Fruit fly (Drosophila melanogaster): Measurements from ENCODE around the gene B52.

Gene B52

dm6 chr3R:13683624-13684568, 22.8 kb downstream of the B52 start, which contains the start of gene flfl (continued):
- TF ChIP-seq CG6791 (GFP tag; IDR thresholded peaks at IDR 0.05; ENCODE audit: partially characterized antibody) (no peak), trem (tag; optimal IDR thresholded peaks at IDR 0.05) (peak; percentile 54), MTF-1 (GFP tag; optimal IDR thresholded peaks at IDR 0.05; ENCODE audit: borderline replicate concordance) (peak; percentile 0), CG11504 (tag; optimal IDR thresholded peaks at IDR 0.05) (peak; percentile 26), hb (GFP tag; IDR thresholded peaks at IDR 0.05; ENCODE audit: partially characterized antibody) (no peak), CG16863 (GFP tag; optimal IDR thresholded peaks at IDR 0.05) (peak; percentile 22), pho (GFP tag; optimal IDR thresholded peaks at IDR 0.05) (no peak), stc (GFP tag; IDR thresholded peaks at IDR 0.05) (no peak), gcm (GFP tag; optimal IDR thresholded peaks at IDR 0.05) (peak; percentile 15), Fer3 (tag; optimal IDR thresholded peaks at IDR 0.05) (no peak), p53 (GFP tag; optimal IDR thresholded peaks at IDR 0.05) (no peak), kah (GFP tag; optimal IDR thresholded peaks at IDR 0.05) (peak; percentile 12), sug (tag; optimal IDR thresholded peaks at IDR 0.05) (peak; percentile 61), Nf-YB (GFP tag; optimal IDR thresholded peaks at IDR 0.05) (no peak), Opbp (GFP tag; IDR thresholded peaks at IDR 0.05; ENCODE audit: partially characterized antibody) (no peak), Jarid2 (GFP tag; optimal IDR thresholded peaks at IDR 0.05) (peak; percentile 31), cg (GFP tag; optimal IDR thresholded peaks at IDR 0.05) (peak; percentile 99), CG10654 (GFP tag; optimal IDR thresholded peaks at IDR 0.05) (no peak), Doc2 (GFP tag; IDR thresholded peaks at IDR 0.05) (no peak), nerfin-2 (GFP tag; IDR thresholded peaks at IDR 0.05; ENCODE audit: partially characterized antibody) (no peak), sc (optimal IDR thresholded peaks at IDR 0.05) (no peak), sc (GFP tag; optimal IDR thresholded peaks at IDR 0.05) (no peak), zfh2 (GFP tag; optimal IDR thresholded peaks at IDR 0.05) (peak; percentile 2), sd (tag; optimal IDR thresholded peaks at IDR 0.05) (peak; percentile 33), esg (GFP tag; conservative IDR thresholded peaks at IDR 0.05) (no peak), CG12659 (GFP tag; optimal IDR thresholded peaks at IDR 0.05) (peak; percentile 83), CG3726 (GFP tag; IDR thresholded peaks at IDR 0.05) (no peak), CG8944 (GFP tag; optimal IDR thresholded peaks at IDR 0.05) (no peak), CG5180 (GFP tag; optimal IDR thresholded peaks at IDR 0.05) (peak; percentile 0), lilli (GFP tag; optimal IDR thresholded peaks at IDR 0.05) (no peak), jing (GFP tag; optimal IDR thresholded peaks at IDR 0.05) (no peak), Meics (GFP tag; optimal IDR thresholded peaks at IDR 0.05) (no peak), slp2 (GFP tag; optimal IDR thresholded peaks at IDR 0.05) (peak; percentile 18), yki (optimal IDR thresholded peaks at IDR 0.05) (peak; percentile 97), HLHmδ (GFP tag; optimal IDR thresholded peaks at IDR 0.05) (no peak), ewg (GFP tag; optimal IDR thresholded peaks at IDR 0.05) (peak; percentile 26), peb (GFP tag; IDR thresholded peaks at IDR 0.05) (no peak), tll (GFP tag; optimal IDR thresholded peaks at IDR 0.05) (peak in 1 of 2 experiments; percentile 26), CG12155 (GFP tag; optimal IDR thresholded peaks at IDR 0.05) (peak; percentile 18), CG7963 (GFP tag; IDR thresholded peaks at IDR 0.05; ENCODE audit: partially characterized antibody) (no peak), CG6654 (GFP tag; optimal IDR thresholded peaks at IDR 0.05) (no peak), CG33213 (GFP tag; optimal IDR thresholded peaks at IDR 0.05) (peak; percentile 18), Side (GFP tag; optimal IDR thresholded peaks at IDR 0.05) (peak; percentile 4), Trl (optimal IDR thresholded peaks at IDR 0.05) (peak; percentile 100), Trl (GFP tag; optimal IDR thresholded peaks at IDR 0.05) (peak; percentile 61), CG7786 (GFP tag; optimal IDR thresholded peaks at IDR 0.05) (peak; percentile 37), Blimp-1 (GFP tag; optimal IDR thresholded peaks at IDR 0.05) (no peak), lola (GFP tag; optimal IDR thresholded peaks at IDR 0.05) (no peak)
